Fruit fly (Drosophila melanogaster) whole organism, wandering third instar larva: Measurements from ENCODE around the gene Megf8.

ENCODE experiments used
- Abd-B ChIP-seq: fragments of >200 bp; optimal IDR thresholded peaks from 2 replicates; lab custom pipeline; 2017; ENCODE audit warnings: missing biosample characterization, missing genetic modification characterization
- CG32264 ChIP-seq: fragments of 200-800 bp; sonication (Bioruptor generic); optimal IDR thresholded peaks from 2 replicates; lab custom pipeline; 2016; ENCODE audit warnings: missing biosample characterization, missing genetic modification characterization
- CG9705 ChIP-seq: fragments of 200-800 bp; sonication (Bioruptor generic); optimal IDR thresholded peaks from 2 replicates; lab custom pipeline; 2018; ENCODE audit warnings: missing biosample characterization, mild to moderate bottlenecking, missing genetic modification characterization
- CrebA ChIP-seq: fragments of 200-800 bp; sonication (Bioruptor generic); optimal IDR thresholded peaks from 2 replicates; lab custom pipeline; 2016; ENCODE audit warnings: missing biosample characterization, mild to moderate bottlenecking, missing genetic modification characterization, borderline replicate concordance
- Dfd ChIP-seq: fragments of >200 bp; optimal IDR thresholded peaks from 2 replicates; lab custom pipeline; 2017; ENCODE audit warnings: missing biosample characterization, missing genetic modification characterization
- Dif ChIP-seq: fragments of 200-275, 200-300 bp; sonication (Bioruptor generic); optimal IDR thresholded peaks from 2 replicates; lab custom pipeline; 2018; ENCODE audit warnings: missing biosample characterization, missing genetic modification characterization; ENCODE audit not compliant: partially characterized antibody
- GATAd ChIP-seq: sonication (Bioruptor generic); optimal IDR thresholded peaks from 2 replicates; lab custom pipeline; 2016; ENCODE audit warnings: missing biosample characterization, missing genetic modification characterization
- HLH106 ChIP-seq: fragments of 200-800 bp; optimal IDR thresholded peaks from 3 replicates; lab custom pipeline; 2019; ENCODE audit warnings: missing biosample characterization, mild to moderate bottlenecking, missing genetic modification characterization, moderate library complexity
- Hr78 ChIP-seq: fragments of >200 bp; optimal IDR thresholded peaks from 2 replicates; lab custom pipeline; 2017; ENCODE audit warnings: missing biosample characterization, missing genetic modification characterization
- Jra ChIP-seq: sonication (Bioruptor generic); optimal IDR thresholded peaks from 2 replicates; lab custom pipeline; 2016; ENCODE audit warnings: missing biosample characterization, missing genetic modification characterization
- Mio ChIP-seq: sonication (Bioruptor generic); optimal IDR thresholded peaks from 2 replicates; lab custom pipeline; 2016; ENCODE audit warnings: missing biosample characterization, missing genetic modification characterization
- Myc ChIP-seq: fragments of >200 bp; optimal IDR thresholded peaks from 2 replicates; lab custom pipeline; 2017
- N ChIP-seq: fragments of >200 bp; optimal IDR thresholded peaks from 2 replicates; lab custom pipeline; 2018; ENCODE audit warnings: missing biosample characterization, missing external identifiers, missing genetic modification characterization
- Rel ChIP-seq, 2 experiments: fragments of 200-800 bp; sonication (Bioruptor generic) in 1 of 2; optimal IDR thresholded peaks; 2 replicates in 1 of 2; 3 replicates in 1 of 2; lab custom pipeline; 2016 to 2019; ENCODE audit warnings: mild to moderate bottlenecking in 2 of 2, missing biosample characterization in 2 of 2, missing genetic modification characterization in 2 of 2, moderate library complexity in 1 of 2
- Sp1 ChIP-seq: fragments of 200-800 bp; sonication (Bioruptor generic); optimal IDR thresholded peaks from 3 replicates; lab custom pipeline; 2019; ENCODE audit warnings: missing biosample characterization, mild to moderate bottlenecking, missing genetic modification characterization, moderate library complexity
- Vsx2 ChIP-seq: fragments of 200-300, 225-300 bp; sonication (Bioruptor generic); optimal IDR thresholded peaks from 2 replicates; lab custom pipeline; 2018; ENCODE audit warnings: missing biosample characterization, missing genetic modification characterization; ENCODE audit not compliant: partially characterized antibody
- br ChIP-seq: fragments of 200-800 bp; sonication (Bioruptor generic); optimal IDR thresholded peaks from 2 replicates; lab custom pipeline; 2016; ENCODE audit warnings: missing biosample characterization, missing genetic modification characterization
- dl ChIP-seq, 2 experiments: fragments of 175-275, 200-275 bp in 1 of 2; fragments of 200-275 bp in 1 of 2; sonication (Bioruptor generic); optimal IDR thresholded peaks; lab custom pipeline; 2018; ENCODE audit warnings: mild to moderate bottlenecking in 2 of 2, missing biosample characterization in 2 of 2, missing genetic modification characterization in 2 of 2, moderate library complexity in 2 of 2; ENCODE audit not compliant: partially characterized antibody in 2 of 2, insufficient read depth in 1 of 2
- dmrt93B ChIP-seq: fragments of 200-800 bp; sonication (Bioruptor generic); optimal IDR thresholded peaks from 2 replicates; lab custom pipeline; 2018; ENCODE audit warnings: missing biosample characterization, mild to moderate bottlenecking, missing genetic modification characterization
- dsf ChIP-seq: sonication (Bioruptor generic); optimal IDR thresholded peaks from 2 replicates; lab custom pipeline; 2016; ENCODE audit warnings: missing biosample characterization, missing genetic modification characterization, borderline replicate concordance
- foxo ChIP-seq, 2 experiments: fragments of 200-800 bp; sonication (Bioruptor generic); optimal IDR thresholded peaks; 2 replicates in 1 of 2; 3 replicates in 1 of 2; lab custom pipeline; 2016 to 2017; ENCODE audit warnings: missing biosample characterization in 2 of 2, missing genetic modification characterization in 2 of 2
- fru ChIP-seq: fragments of 200-800 bp; sonication (Bioruptor generic); optimal IDR thresholded peaks from 3 replicates; lab custom pipeline; 2016; ENCODE audit warnings: missing biosample characterization, mild to moderate bottlenecking, missing genetic modification characterization
- h ChIP-seq: fragments of 200-800 bp; sonication (Bioruptor generic); optimal IDR thresholded peaks from 3 replicates; lab custom pipeline; 2016; ENCODE audit warnings: missing biosample characterization, mild to moderate bottlenecking, missing genetic modification characterization
- jim ChIP-seq: fragments of 175-275, 200-325 bp; sonication (Bioruptor generic); optimal IDR thresholded peaks from 2 replicates; lab custom pipeline; 2016; ENCODE audit warnings: missing biosample characterization, mild to moderate bottlenecking, missing genetic modification characterization
- pan ChIP-seq: fragments of >200 bp; optimal IDR thresholded peaks from 2 replicates; lab custom pipeline; 2017
- rgr ChIP-seq: fragments of 200-800 bp; sonication (Bioruptor generic); optimal IDR thresholded peaks from 3 replicates; lab custom pipeline; 2016; ENCODE audit warnings: missing biosample characterization, mild to moderate bottlenecking, missing genetic modification characterization
- sage ChIP-seq: fragments of 200-800 bp; sonication (Bioruptor generic); optimal IDR thresholded peaks from 2 replicates; lab custom pipeline; 2016; ENCODE audit warnings: missing biosample characterization, mild to moderate bottlenecking, missing genetic modification characterization
- sv ChIP-seq: fragments of 200-800 bp; sonication (Bioruptor generic); optimal IDR thresholded peaks from 3 replicates; lab custom pipeline; 2016; ENCODE audit warnings: missing biosample characterization, missing genetic modification characterization
- woc ChIP-seq: sonication (Bioruptor generic); optimal IDR thresholded peaks from 2 replicates; lab custom pipeline; 2016; ENCODE audit warnings: missing biosample characterization, mild to moderate bottlenecking, missing genetic modification characterization

Gene Megf8

DNA sequence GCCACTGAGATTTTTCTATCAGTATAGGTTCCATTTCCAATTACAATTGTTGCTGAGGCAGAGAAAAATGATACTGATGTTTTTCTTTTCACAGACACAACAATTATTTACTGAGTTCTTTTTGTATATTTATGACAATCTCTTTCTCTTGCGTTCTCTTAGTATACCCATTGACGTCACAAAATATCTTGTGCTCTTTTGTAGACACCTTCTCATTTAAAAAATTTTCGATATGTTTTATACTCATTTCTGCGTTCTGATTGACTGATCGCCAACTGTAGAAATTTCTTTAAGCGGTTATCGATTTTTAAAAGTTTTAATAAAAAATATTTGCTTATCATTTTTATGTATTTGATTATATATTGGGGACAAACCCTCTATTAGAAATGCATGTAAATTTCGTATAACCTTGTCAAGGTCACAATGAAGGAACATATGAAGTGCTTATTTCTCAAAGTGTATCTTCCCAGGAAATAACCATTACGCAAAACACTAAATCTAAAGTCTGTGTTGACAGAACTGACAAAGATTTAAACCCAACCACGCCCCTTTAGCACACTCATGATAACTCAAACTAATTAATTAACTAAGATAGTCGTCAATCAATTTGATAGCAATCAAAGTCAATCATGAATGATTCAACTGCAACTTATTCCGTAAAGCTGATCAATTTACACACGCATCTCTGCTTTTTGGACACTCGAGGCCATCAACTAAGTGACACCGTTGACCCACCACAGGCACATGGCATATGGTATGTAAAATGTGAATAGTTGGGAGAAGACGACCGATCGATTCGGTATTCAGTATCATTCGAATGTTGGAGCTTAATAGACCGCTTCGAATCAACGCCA is 32.4 kb upstream of the Megf8 start, which contains the start of the genes Glyat and Tg:
TSS of gene Glyat (minus strand) at position 51 of the 854 bp plus-strand sequence.
TSS of gene Tg (plus strand) at position 804 of the 854 bp plus-strand sequence.
- TF ChIP-seq Jra (GFP tag; lab: Kevin White, UChicago) (no peak), dmrt93B (GFP tag; lab: Kevin White, UChicago) (no peak), N (GFP tag; lab: Kevin White, UChicago) (no peak), h (GFP tag; lab: Kevin White, UChicago) (no peak), pan (lab: Kevin White, UChicago) (no peak), Mio (GFP tag; lab: Kevin White, UChicago) (no peak), CG9705 (GFP tag; lab: Kevin White, UChicago) (no peak)

- TF ChIP-seq CrebA, result no peak
- no peak for TF ChIP-seq Sp1 (GFP tag; lab: Kevin White, UChicago)
- TF ChIP-seq Jra (GFP tag; lab: Kevin White, UChicago), result no peak
- TF ChIP-seq CG32264 (GFP tag; lab: Kevin White, UChicago), result no peak
- TF ChIP-seq Dif (GFP tag; lab: Kevin White, UChicago), result peak; percentile 29
- TF ChIP-seq CG9705 (GFP tag; lab: Kevin White, UChicago), result no peak
- TF ChIP-seq Myc (lab: Kevin White, UChicago), result no peak
- TF ChIP-seq GATAd (GFP tag; lab: Kevin White, UChicago), result no peak
- no peak for TF ChIP-seq sv (GFP tag; lab: Kevin White, UChicago)
- TF ChIP-seq dl (GFP tag; optimal IDR thresholded peaks at IDR 0.05; lab: Kevin White, UChicago; ENCODE audit: insufficient read depth in 1 of 2, partially characterized antibody in 2 of 2), result peak in 1 of 2 experiments; percentile 29
- no peak for TF ChIP-seq dsf (GFP tag; lab: Kevin White, UChicago)
- no peak for TF ChIP-seq Rel (GFP tag; optimal IDR thresholded peaks at IDR 0.05; lab: Kevin White, UChicago)
- TF ChIP-seq Rel (tag; optimal IDR thresholded peaks at IDR 0.05; lab: Kevin White, UChicago), result no peak
- TF ChIP-seq h (GFP tag; lab: Kevin White, UChicago), result no peak
Observed at dm6 chr2L:8012551-8012950, 30.7 kb upstream of the Megf8 start.

DNA sequence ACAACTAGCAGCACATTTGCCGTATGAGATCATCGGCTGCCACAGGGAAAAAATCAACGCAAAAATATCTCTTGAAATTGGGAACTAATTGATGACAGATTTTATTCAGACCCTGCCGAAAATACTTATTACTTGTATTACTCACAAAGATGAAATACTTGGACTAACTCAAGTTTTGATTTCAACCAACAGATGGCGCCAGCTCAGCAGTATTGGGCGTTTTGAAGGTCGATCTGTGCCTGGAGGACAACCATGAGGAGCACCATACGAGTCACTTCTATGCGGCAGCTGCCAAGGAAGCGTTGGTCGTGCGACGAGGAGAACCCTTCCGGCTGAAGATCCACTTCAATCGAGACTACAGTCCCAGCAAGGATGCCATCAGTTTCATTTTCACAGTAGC is 18.9 kb upstream of the Megf8 start:
- no peak for TF ChIP-seq br (GFP tag; lab: Kevin White, UChicago)
- TF ChIP-seq dsf (GFP tag; lab: Kevin White, UChicago), result no peak
- TF ChIP-seq Hr78 (GFP tag; lab: Kevin White, UChicago), result no peak
- no peak for TF ChIP-seq Vsx2 (GFP tag; lab: Kevin White, UChicago)
- TF ChIP-seq Dif (GFP tag; lab: Kevin White, UChicago), result no peak
- no peak for TF ChIP-seq Abd-B (GFP tag; lab: Kevin White, UChicago)
- TF ChIP-seq woc (GFP tag; lab: Kevin White, UChicago), result no peak
- no peak for TF ChIP-seq foxo (GFP tag; optimal IDR thresholded peaks at IDR 0.05; lab: Kevin White, UChicago)
- TF ChIP-seq N (GFP tag; lab: Kevin White, UChicago), result no peak
- TF ChIP-seq CG32264 (GFP tag; lab: Kevin White, UChicago), result no peak
- no peak for TF ChIP-seq jim
- TF ChIP-seq Dfd (GFP tag; lab: Kevin White, UChicago), result no peak
- TF ChIP-seq pan (lab: Kevin White, UChicago), result no peak

DNA sequence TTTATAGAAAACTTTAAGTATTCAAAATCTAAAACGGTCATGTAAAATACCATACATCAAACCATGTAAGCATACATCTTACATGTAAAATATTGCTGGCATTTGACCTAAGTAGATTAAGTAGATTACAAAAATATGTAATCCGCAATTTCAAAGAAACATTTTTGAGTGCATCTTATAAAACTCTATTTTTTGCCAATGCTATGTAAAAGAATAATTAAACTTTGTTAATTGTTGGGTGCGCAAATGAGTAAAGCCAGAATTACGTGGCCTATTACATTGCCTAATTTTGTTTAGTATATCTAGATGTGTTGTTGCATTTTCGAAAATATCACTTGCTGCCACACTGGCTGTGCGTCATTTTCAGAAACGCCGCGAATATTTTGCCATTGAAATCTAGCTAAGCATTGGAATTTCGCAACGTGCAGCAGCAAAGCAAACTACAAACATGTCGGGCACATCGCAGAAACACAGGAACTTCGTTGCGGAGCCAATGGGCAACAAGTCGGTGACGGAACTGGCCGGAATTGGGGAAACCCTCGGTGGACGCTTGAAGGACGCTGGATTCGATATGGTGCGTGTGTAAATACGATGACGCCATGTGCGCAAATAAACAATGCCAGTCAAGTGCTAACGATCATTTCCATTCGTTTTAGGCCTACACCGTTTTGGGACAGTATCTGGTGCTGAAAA is 14.0 kb upstream of the Megf8 start, which contains the start of gene baf:
TSS of gene baf (plus strand) at position 303 of the 693 bp plus-strand sequence.
- no peak for TF ChIP-seq Myc (lab: Kevin White, UChicago)
- TF ChIP-seq Rel (GFP tag; optimal IDR thresholded peaks at IDR 0.05; lab: Kevin White, UChicago), result no peak
- TF ChIP-seq Rel (tag; optimal IDR thresholded peaks at IDR 0.05; lab: Kevin White, UChicago), result peak; percentile 42

dm6 chr2L:8030102-8030501 is 13.2 kb upstream of the Megf8 start:
- no peak for TF ChIP-seq HLH106 (tag; lab: Kevin White, UChicago)
- no peak for TF ChIP-seq Jra (GFP tag; lab: Kevin White, UChicago)
- TF ChIP-seq rgr (GFP tag; lab: Kevin White, UChicago), result no peak
- no peak for TF ChIP-seq sage (GFP tag; lab: Kevin White, UChicago)
- TF ChIP-seq Dfd (GFP tag; lab: Kevin White, UChicago), result no peak
- TF ChIP-seq fru (GFP tag; lab: Kevin White, UChicago), result no peak
- TF ChIP-seq sv (GFP tag; lab: Kevin White, UChicago), result no peak
- TF ChIP-seq h (GFP tag; lab: Kevin White, UChicago), result no peak
- no peak for TF ChIP-seq CG9705 (GFP tag; lab: Kevin White, UChicago)
- TF ChIP-seq Sp1 (GFP tag; lab: Kevin White, UChicago), result no peak
- TF ChIP-seq Myc (lab: Kevin White, UChicago), result no peak
- TF ChIP-seq Hr78 (GFP tag; lab: Kevin White, UChicago), result no peak
- no peak for TF ChIP-seq CrebA
- no peak for TF ChIP-seq CG32264 (GFP tag; lab: Kevin White, UChicago)
- TF ChIP-seq, all 38 proteins: peak for 0
